Worm (Caenorhabditis elegans): Measurements from ENCODE around the gene ZK1098.3.

DNA sequence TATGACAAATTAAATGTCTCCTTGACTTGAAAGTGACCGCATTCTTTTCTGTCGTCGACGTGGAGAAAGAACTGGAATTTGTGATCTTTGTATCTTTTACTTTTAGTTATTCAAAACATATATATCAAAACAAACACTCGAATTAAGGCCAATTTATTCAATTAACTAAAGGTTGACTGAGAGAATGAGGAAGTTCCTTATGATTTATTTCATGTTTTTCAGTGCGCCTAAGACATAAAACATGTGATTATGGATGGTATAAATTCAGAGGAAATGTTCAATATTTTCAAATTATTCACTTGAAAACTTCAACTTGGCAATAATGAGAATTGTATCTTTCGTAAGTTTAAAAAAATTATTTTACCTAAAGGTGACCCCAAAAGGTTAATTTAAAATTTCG lies 24.9 kb downstream of the ZK1098.3 start, which contains the start of gene F55H2.8:
- TF ChIP-seq ama-1 (optimal IDR thresholded peaks at IDR 0.05) = no peak
- no peak for TF ChIP-seq tra-4 (tag; optimal IDR thresholded peaks at IDR 0.05)
- no peak for TF ChIP-seq tbx-37 (GFP tag; conservative IDR thresholded peaks at IDR 0.05)
- TF ChIP-seq scrt-1 (GFP tag; IDR thresholded peaks at IDR 0.05) = no peak
- no peak for TF ChIP-seq tbx-11 (GFP tag; IDR thresholded peaks at IDR 0.05)
- TF ChIP-seq hmbx-1 (tag; optimal IDR thresholded peaks at IDR 0.05) = no peak
- no peak for TF ChIP-seq F13C5.2 (tag; optimal IDR thresholded peaks at IDR 0.05)
- no peak for TF ChIP-seq sea-1 (GFP tag; conservative IDR thresholded peaks at IDR 0.05)
- no peak for TF ChIP-seq pes-1 (GFP tag; IDR thresholded peaks at IDR 0.05)
- no peak for TF ChIP-seq ceh-36 (tag; optimal IDR thresholded peaks at IDR 0.05)
- no peak for TF ChIP-seq flt-1 (GFP tag; IDR thresholded peaks at IDR 0.05)
- no peak for TF ChIP-seq hmg-4 (GFP tag; optimal IDR thresholded peaks at IDR 0.05)
- TF ChIP-seq aly-1 (tag; optimal IDR thresholded peaks at IDR 0.05) = no peak
